Fruit fly (Drosophila melanogaster) whole organism, embryonic: ENCODE data around the gene Ir25a.

Source experiments
- CG10147 ChIP-seq: fragments of 200-800 bp; sonication (Bioruptor generic); optimal IDR thresholded peaks from 2 replicates; lab custom pipeline; 2019; ENCODE audit warnings: missing biosample characterization, mild to moderate bottlenecking, missing genetic modification characterization, moderate library complexity
- CG10366 ChIP-seq: fragments of 200-800 bp; sonication (Bioruptor generic); IDR thresholded peaks from 2 replicates; pipeline ENCODE4 v1.3.6; 2022; ENCODE audit warnings: missing biosample characterization, missing genetic modification characterization
- CG12155 ChIP-seq: fragments of 200-800 bp; sonication (Bioruptor generic); optimal IDR thresholded peaks from 3 replicates; lab custom pipeline; 2016; ENCODE audit warnings: missing biosample characterization, missing genetic modification characterization
- CG12219 ChIP-seq: fragments of 200-800 bp; sonication (Bioruptor generic); optimal IDR thresholded peaks from 3 replicates; lab custom pipeline; 2018; ENCODE audit warnings: missing biosample characterization, mild to moderate bottlenecking, missing genetic modification characterization
- CG13424 ChIP-seq: fragments of 200-800 bp; sonication (Bioruptor generic); optimal IDR thresholded peaks from 2 replicates; lab custom pipeline; 2019; ENCODE audit warnings: missing biosample characterization, mild to moderate bottlenecking, missing genetic modification characterization, moderate library complexity
- CG13624 ChIP-seq: fragments of 200-800 bp; sonication (Bioruptor generic); optimal IDR thresholded peaks from 2 replicates; lab custom pipeline; 2016; ENCODE audit warnings: missing biosample characterization, missing genetic modification characterization
- CG18262 ChIP-seq: fragments of 200-800 bp; optimal IDR thresholded peaks from 3 replicates; lab custom pipeline; 2019; ENCODE audit warnings: missing biosample characterization, mild to moderate bottlenecking, missing genetic modification characterization, moderate library complexity
- CG18619 ChIP-seq: fragments of 200-800 bp; sonication (Bioruptor generic); optimal IDR thresholded peaks from 3 replicates; lab custom pipeline; 2017; ENCODE audit warnings: missing biosample characterization, mild to moderate bottlenecking, missing genetic modification characterization
- CG2202 ChIP-seq: fragments of 200-800 bp; sonication (Bioruptor generic); optimal IDR thresholded peaks from 2 replicates; lab custom pipeline; 2018; ENCODE audit warnings: missing biosample characterization, mild to moderate bottlenecking, missing genetic modification characterization
- CG30020 ChIP-seq: fragments of 200-800 bp; optimal IDR thresholded peaks from 2 replicates; lab custom pipeline; 2019; ENCODE audit warnings: missing biosample characterization, mild to moderate bottlenecking, missing genetic modification characterization, moderate library complexity
- CG3281 ChIP-seq: fragments of 200-800 bp; sonication (Bioruptor generic); optimal IDR thresholded peaks from 3 replicates; lab custom pipeline; 2017; ENCODE audit warnings: missing biosample characterization, mild to moderate bottlenecking, missing genetic modification characterization
- CG3838 ChIP-seq: fragments of 200-800 bp; sonication (Bioruptor generic); optimal IDR thresholded peaks from 3 replicates; lab custom pipeline; 2016; ENCODE audit warnings: missing biosample characterization, missing genetic modification characterization
- CG42726 ChIP-seq: fragments of 200-800 bp; sonication (Bioruptor generic); IDR thresholded peaks from 2 replicates; pipeline ENCODE4 v1.3.6; 2022; ENCODE audit warnings: missing biosample characterization, missing genetic modification characterization; ENCODE audit not compliant: partially characterized antibody
- CG4404 ChIP-seq: fragments of 200-800 bp; sonication (Bioruptor generic); IDR thresholded peaks from 2 replicates; pipeline ENCODE4 v1.3.6; 2022; ENCODE audit warnings: missing biosample characterization, missing genetic modification characterization
- CG7357 ChIP-seq: fragments of 200-800 bp; sonication (Bioruptor generic); IDR thresholded peaks from 3 replicates; pipeline ENCODE4 v1.3.6; 2022; ENCODE audit warnings: missing biosample characterization, missing genetic modification characterization
- CG7556 ChIP-seq: fragments of 200-800 bp; sonication (Bioruptor generic); optimal IDR thresholded peaks from 2 replicates; lab custom pipeline; 2017; ENCODE audit warnings: missing biosample characterization, mild to moderate bottlenecking, missing genetic modification characterization
- CG7963 ChIP-seq: fragments of 200-800 bp; sonication (Bioruptor generic); IDR thresholded peaks from 3 replicates; pipeline ENCODE4 v1.3.6; 2022; ENCODE audit warnings: missing biosample characterization, missing genetic modification characterization; ENCODE audit not compliant: partially characterized antibody
- CG8478 ChIP-seq: fragments of >200 bp; optimal IDR thresholded peaks from 2 replicates; lab custom pipeline; 2018
- CG9437 ChIP-seq: fragments of 200-800 bp; sonication (Bioruptor generic); optimal IDR thresholded peaks from 2 replicates; lab custom pipeline; 2018; ENCODE audit warnings: missing biosample characterization, mild to moderate bottlenecking, missing genetic modification characterization
- CG9727 ChIP-seq: fragments of 200-800 bp; sonication (Bioruptor generic); optimal IDR thresholded peaks from 3 replicates; lab custom pipeline; 2017; ENCODE audit warnings: missing biosample characterization, mild to moderate bottlenecking, missing genetic modification characterization
- CrebB ChIP-seq: fragments of 200-800 bp; sonication (Bioruptor generic); optimal IDR thresholded peaks from 3 replicates; lab custom pipeline; 2018; ENCODE audit warnings: missing biosample characterization, mild to moderate bottlenecking, missing genetic modification characterization
- Dad ChIP-seq: fragments of 200-800 bp; sonication (Bioruptor generic); optimal IDR thresholded peaks from 3 replicates; lab custom pipeline; 2016; ENCODE audit warnings: missing biosample characterization, missing genetic modification characterization
- ERR ChIP-seq: fragments of 200-800 bp; sonication (Bioruptor generic); optimal IDR thresholded peaks from 2 replicates; lab custom pipeline; 2016; ENCODE audit warnings: missing biosample characterization, missing genetic modification characterization
- Fer3 ChIP-seq: fragments of 200-800 bp; sonication (Bioruptor generic); optimal IDR thresholded peaks from 2 replicates; lab custom pipeline; 2018; ENCODE audit warnings: missing biosample characterization, mild to moderate bottlenecking, missing genetic modification characterization, moderate library complexity
- Gug ChIP-seq: fragments of 200-800 bp; sonication (Bioruptor generic); IDR thresholded peaks from 4 replicates; pipeline ENCODE4 v1.3.6; 2022; ENCODE audit warnings: missing biosample characterization, missing genetic modification characterization
- HLH54F ChIP-seq: fragments of 200-800 bp; sonication (Bioruptor generic); optimal IDR thresholded peaks from 3 replicates; lab custom pipeline; 2016; ENCODE audit warnings: missing biosample characterization, missing genetic modification characterization
- Hr39 ChIP-seq: fragments of >200 bp; optimal IDR thresholded peaks from 2 replicates; lab custom pipeline; 2017
- Hr51 ChIP-seq, 2 experiments: fragments of 200-800 bp; sonication (Bioruptor generic); optimal IDR thresholded peaks; 2 replicates in 1 of 2; 3 replicates in 1 of 2; lab custom pipeline; 2016 to 2018; ENCODE audit warnings: missing biosample characterization in 2 of 2, missing genetic modification characterization in 2 of 2, mild to moderate bottlenecking in 1 of 2, moderate library complexity in 1 of 2
- MBD-R2 ChIP-seq: fragments of 200-800 bp; sonication (Bioruptor generic); IDR thresholded peaks from 2 replicates; pipeline ENCODE4 v1.3.6; 2022; ENCODE audit warnings: missing biosample characterization, missing genetic modification characterization
- MTF-1 ChIP-seq: fragments of 200-800 bp; sonication (Bioruptor generic); optimal IDR thresholded peaks from 2 replicates; lab custom pipeline; 2018; ENCODE audit warnings: missing biosample characterization, mild to moderate bottlenecking, missing genetic modification characterization, borderline replicate concordance
- ac ChIP-seq: fragments of 200-800 bp; sonication (Bioruptor generic); optimal IDR thresholded peaks from 3 replicates; lab custom pipeline; 2017; ENCODE audit warnings: missing biosample characterization, mild to moderate bottlenecking, missing genetic modification characterization
- ase ChIP-seq: fragments of 200-800 bp; sonication (Bioruptor generic); IDR thresholded peaks from 3 replicates; pipeline ENCODE4 v1.3.6; 2022; ENCODE audit warnings: missing biosample characterization, missing genetic modification characterization
- ato ChIP-seq: fragments of 200-800 bp; sonication (Bioruptor generic); IDR thresholded peaks from 2 replicates; pipeline ENCODE4 v1.3.6; 2022; ENCODE audit warnings: missing biosample characterization, missing genetic modification characterization; ENCODE audit not compliant: partially characterized antibody
- chif ChIP-seq, 2 experiments: fragments of 200-800 bp; sonication (Bioruptor generic); optimal IDR thresholded peaks; 3 replicates each; lab custom pipeline; 2016; ENCODE audit warnings: missing biosample characterization in 2 of 2, missing genetic modification characterization in 2 of 2
- croc ChIP-seq: fragments of 200-800 bp; sonication (Bioruptor generic); conservative IDR thresholded peaks from 3 replicates; pipeline ENCODE4 v1.3.6; 2022; ENCODE audit warnings: missing biosample characterization, missing genetic modification characterization
- crol ChIP-seq: fragments of 200-800 bp; sonication (Bioruptor generic); IDR thresholded peaks from 2 replicates; pipeline ENCODE4 v1.3.6; 2022; ENCODE audit warnings: missing biosample characterization, missing genetic modification characterization
- cwo ChIP-seq: fragments of 200-800 bp; sonication (Bioruptor generic); optimal IDR thresholded peaks from 3 replicates; lab custom pipeline; 2017; ENCODE audit warnings: missing biosample characterization, missing genetic modification characterization, mild to moderate bottlenecking, moderate library complexity, missing genetic modification reagents
- dmrt99B ChIP-seq: fragments of 200-800 bp; sonication (Bioruptor generic); optimal IDR thresholded peaks from 2 replicates; lab custom pipeline; 2018; ENCODE audit warnings: missing biosample characterization, mild to moderate bottlenecking, missing genetic modification characterization, moderate library complexity
- esg ChIP-seq: fragments of 200-800 bp; sonication (Bioruptor generic); conservative IDR thresholded peaks from 2 replicates; pipeline ENCODE4 v1.3.6; 2022; ENCODE audit warnings: missing biosample characterization, missing genetic modification characterization
- ewg ChIP-seq: fragments of 200-800 bp; sonication (Bioruptor generic); optimal IDR thresholded peaks from 3 replicates; lab custom pipeline; 2017; ENCODE audit warnings: mild to moderate bottlenecking, missing biosample characterization, missing genetic modification reagents, missing genetic modification characterization
- gcm2 ChIP-seq: fragments of 200-800 bp; sonication (Bioruptor generic); optimal IDR thresholded peaks from 2 replicates; lab custom pipeline; 2016; ENCODE audit warnings: missing biosample characterization, missing genetic modification characterization
- ind ChIP-seq: fragments of 200-800 bp; sonication (Bioruptor generic); optimal IDR thresholded peaks from 3 replicates; lab custom pipeline; 2016; ENCODE audit warnings: missing biosample characterization, missing genetic modification characterization
- nau ChIP-seq: fragments of 200-800 bp; sonication (Bioruptor generic); optimal IDR thresholded peaks from 3 replicates; lab custom pipeline; 2017; ENCODE audit warnings: missing biosample characterization, mild to moderate bottlenecking, missing genetic modification characterization, missing genetic modification reagents
- psq ChIP-seq: fragments of 200-800 bp; sonication (Bioruptor generic); optimal IDR thresholded peaks from 2 replicates; lab custom pipeline; 2017; ENCODE audit warnings: missing biosample characterization, missing genetic modification characterization
- pum ChIP-seq: fragments of 200-800 bp; sonication (Bioruptor generic); optimal IDR thresholded peaks from 2 replicates; lab custom pipeline; 2016; ENCODE audit warnings: missing biosample characterization, missing genetic modification characterization
- rib ChIP-seq: fragments of 200-800 bp; sonication (Bioruptor generic); IDR thresholded peaks from 2 replicates; pipeline ENCODE4 v1.3.6; 2022; ENCODE audit warnings: missing biosample characterization, missing genetic modification characterization
- row ChIP-seq: fragments of 200-800 bp; sonication (Bioruptor generic); IDR thresholded peaks from 3 replicates; pipeline ENCODE4 v1.3.6; 2022; ENCODE audit warnings: missing biosample characterization, missing genetic modification characterization
- schlank ChIP-seq: fragments of 200-800 bp; sonication (Bioruptor generic); optimal IDR thresholded peaks from 2 replicates; lab custom pipeline; 2018; ENCODE audit warnings: missing biosample characterization, mild to moderate bottlenecking, missing genetic modification characterization
- unpg ChIP-seq: fragments of 200-800 bp; sonication (Bioruptor generic); optimal IDR thresholded peaks from 3 replicates; lab custom pipeline; 2018; ENCODE audit warnings: missing biosample characterization, mild to moderate bottlenecking, missing genetic modification characterization, moderate library complexity
- vvl ChIP-seq: fragments of 200-800 bp; sonication (Bioruptor generic); IDR thresholded peaks from 2 replicates; pipeline ENCODE4 v1.3.6; 2022; ENCODE audit warnings: missing biosample characterization, missing genetic modification characterization

Gene Ir25a

DNA sequence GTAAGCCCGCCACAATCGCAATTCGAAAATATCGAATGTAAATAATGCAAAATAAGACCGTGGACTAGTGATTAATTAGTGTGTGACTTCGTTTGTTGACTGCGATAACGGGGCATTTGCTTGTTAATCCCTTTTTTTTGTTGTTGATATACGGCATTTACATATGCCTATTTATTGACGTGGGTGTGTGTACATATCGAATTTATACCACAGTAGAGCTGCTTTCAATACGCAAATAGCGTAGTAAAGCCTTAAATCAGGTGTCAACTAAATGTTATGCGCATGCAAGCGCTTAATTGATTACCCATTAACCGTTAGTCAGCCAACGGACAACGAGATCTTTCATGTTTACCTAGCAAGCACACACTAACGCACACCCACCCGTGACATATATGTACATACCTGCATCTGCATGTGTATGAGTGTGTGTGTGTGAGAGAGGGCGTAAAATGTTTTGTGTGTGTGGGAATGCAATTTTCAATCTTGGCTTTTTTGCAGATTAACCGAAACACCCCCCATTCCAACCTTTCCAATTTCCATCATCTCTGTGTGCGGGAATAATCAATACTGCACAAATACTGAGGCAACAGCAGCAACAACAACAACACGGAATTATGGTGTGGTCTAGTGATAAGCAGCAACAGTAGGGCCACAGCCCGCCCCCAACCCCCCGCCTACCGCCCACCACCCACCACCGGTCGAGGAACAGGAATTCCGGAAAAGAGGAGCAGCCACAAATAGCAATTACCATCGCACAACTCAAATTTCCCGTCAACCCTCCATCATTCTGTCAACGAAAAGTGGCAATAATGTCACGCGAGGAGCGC lies 3.6 kb upstream of the Ir25a start (continued):
- no peak for TF ChIP-seq gcm2 (GFP tag; lab: Kevin White, UChicago)
- no peak for TF ChIP-seq pum (GFP tag; lab: Kevin White, UChicago)
- TF ChIP-seq CG12219, result peak; percentile 52
- TF ChIP-seq CG8478 (lab: Kevin White, UChicago), result no peak
- TF ChIP-seq chif (GFP tag; optimal IDR thresholded peaks at IDR 0.05; lab: Kevin White, UChicago), result no peak
- no peak for TF ChIP-seq CG7963 (GFP tag; lab: Robert Waterston, UW)
- TF ChIP-seq CrebB, result no peak
- TF ChIP-seq CG9727, result peak; percentile 8
- TF ChIP-seq esg (GFP tag; lab: Robert Waterston, UW), result no peak
- TF ChIP-seq MTF-1 (GFP tag; lab: Kevin White, UChicago), result peak; percentile 54
- TF ChIP-seq schlank, result no peak
- peak; percentile 37 for TF ChIP-seq CG2202 (tag; lab: Kevin White, UChicago)
- no peak for TF ChIP-seq nau (GFP tag; lab: Kevin White, UChicago)
- no peak for TF ChIP-seq CG3281 (GFP tag; lab: Kevin White, UChicago)
- TF ChIP-seq CG9437 (GFP tag; lab: Kevin White, UChicago), result no peak
- no peak for TF ChIP-seq ERR (GFP tag; lab: Kevin White, UChicago)
- no peak for TF ChIP-seq Gug
- no peak for TF ChIP-seq rib (GFP tag; lab: Robert Waterston, UW)
- TF ChIP-seq Fer3 (tag; lab: Kevin White, UChicago), result peak; percentile 45
- peak; percentile 33 for TF ChIP-seq ac
- no peak for TF ChIP-seq CG42726 (GFP tag; lab: Robert Waterston, UW)
- TF ChIP-seq croc (GFP tag; lab: Robert Waterston, UW), result no peak
- no peak for TF ChIP-seq vvl
- TF ChIP-seq row (GFP tag; lab: Robert Waterston, UW), result no peak
- TF ChIP-seq cwo, result no peak
- TF ChIP-seq Dad (GFP tag; lab: Kevin White, UChicago), result no peak
- TF ChIP-seq CG30020 (tag; lab: Kevin White, UChicago), result no peak
- TF ChIP-seq HLH54F (GFP tag; lab: Kevin White, UChicago), result no peak
- TF ChIP-seq ato (GFP tag; lab: Robert Waterston, UW), result no peak
- TF ChIP-seq ewg (GFP tag; lab: Kevin White, UChicago), result peak; percentile 1
- TF ChIP-seq ind (GFP tag; lab: Kevin White, UChicago), result no peak
- no peak for TF ChIP-seq CG3838 (GFP tag; lab: Kevin White, UChicago)
- no peak for TF ChIP-seq psq (GFP tag; lab: Kevin White, UChicago)
- no peak for TF ChIP-seq dmrt99B (tag; lab: Kevin White, UChicago)
- no peak for TF ChIP-seq CG13624 (GFP tag; lab: Kevin White, UChicago)
- no peak for TF ChIP-seq CG12155 (GFP tag; lab: Kevin White, UChicago)
- TF ChIP-seq ase (GFP tag; lab: Robert Waterston, UW), result no peak
- TF ChIP-seq CG7357 (GFP tag; lab: Robert Waterston, UW), result no peak
- no peak for TF ChIP-seq CG18619 (GFP tag; lab: Kevin White, UChicago)
- no peak for TF ChIP-seq CG10147 (GFP tag; lab: Kevin White, UChicago)
- TF ChIP-seq MBD-R2, result peak; percentile 33; the same call in 1 of the 2 replicates
- TF ChIP-seq CG7556 (GFP tag; lab: Kevin White, UChicago), result no peak
- peak; percentile 6 for TF ChIP-seq CG18262 (tag; lab: Kevin White, UChicago)
- TF ChIP-seq CG13424 (tag; lab: Kevin White, UChicago), result peak; percentile 23
- no peak for TF ChIP-seq Hr51 (GFP tag; optimal IDR thresholded peaks at IDR 0.05; lab: Kevin White, UChicago)
- peak; percentile 56; the same call in 1 of the 2 replicates for TF ChIP-seq crol
- TF ChIP-seq CG10366 (GFP tag; lab: Robert Waterston, UW), result no peak
- peak; percentile 25 for TF ChIP-seq unpg (GFP tag; lab: Kevin White, UChicago)
- no peak for TF ChIP-seq CG4404 (GFP tag; lab: Robert Waterston, UW)
- TF ChIP-seq Hr39 (lab: Kevin White, UChicago), result no peak
